Worm (Caenorhabditis elegans) whole organism, L2 larva: ENCODE data around the gene Y32B12B.1.

ENCODE experiments used
- lin-11 ChIP-seq: fragments of 150-350 bp; sonication (generic microtip); optimal IDR thresholded peaks from 2 replicates; lab custom pipeline; 2014; ENCODE audit warnings: missing biosample characterization, missing genetic modification characterization, inconsistent platforms, mixed read lengths
- sem-4 ChIP-seq: fragments of 150-350 bp; optimal IDR thresholded peaks from 2 replicates; lab custom pipeline; 2014; ENCODE audit warnings: missing biosample characterization, missing genetic modification reagents, missing genetic modification characterization

- TF ChIP-seq lin-11 (tag; lab: Kevin White, UChicago), result no peak
- no peak for TF ChIP-seq sem-4 (tag; lab: Kevin White, UChicago)
These were observed 1.2 kb downstream of the Y32B12B.1 start, which contains the start of gene Y32B12B.2 for ce11 chrV:16537908-16538446.
